Worm (Caenorhabditis elegans) whole organism, L1 larva: ENCODE results near the gene asd-1.

ENCODE experiments used
- C04F5.9 ChIP-seq: sonication (generic microtip); optimal IDR thresholded peaks from 2 replicates; lab custom pipeline; 2016; ENCODE audit warnings: missing genetic modification characterization, missing compliant biosample characterization
- F16B12.6 ChIP-seq: fragments of 150-350 bp; optimal IDR thresholded peaks from 2 replicates; lab custom pipeline; 2014; ENCODE audit warnings: missing biosample characterization, missing genetic modification characterization
- Y116A8C.19 ChIP-seq: sonication (generic microtip); optimal IDR thresholded peaks from 2 replicates; lab custom pipeline; 2016; ENCODE audit warnings: missing compliant biosample characterization, missing genetic modification characterization, borderline replicate concordance
- aha-1 ChIP-seq: fragments of 150-350 bp; optimal IDR thresholded peaks from 2 replicates; lab custom pipeline; 2014; ENCODE audit warnings: missing biosample characterization, missing genetic modification characterization
- alr-1 ChIP-seq: fragments of 200-800 bp; sonication (Bioruptor generic); optimal IDR thresholded peaks from 2 replicates; lab custom pipeline; 2018; ENCODE audit warnings: borderline replicate concordance, mild to moderate bottlenecking, missing genetic modification characterization, missing compliant biosample characterization
- ama-1 ChIP-seq: fragments of 150-350 bp; optimal IDR thresholded peaks from 2 replicates; lab custom pipeline; 2014
- ceh-63 ChIP-seq: fragments of 200-800 bp; sonication (Bioruptor generic); optimal IDR thresholded peaks from 2 replicates; lab custom pipeline; 2018; ENCODE audit warnings: mild to moderate bottlenecking, missing genetic modification characterization, missing compliant biosample characterization
- ceh-8 ChIP-seq: fragments of 200-800 bp; sonication (Bioruptor generic); optimal IDR thresholded peaks from 2 replicates; lab custom pipeline; 2018; ENCODE audit warnings: mild to moderate bottlenecking, missing genetic modification characterization, moderate library complexity, missing compliant biosample characterization
- ceh-82 ChIP-seq, 3 experiments: fragments of 150-350 bp in 1 of 3; sonication (generic microtip) in 2 of 3; optimal IDR thresholded peaks; 2 replicates each; lab custom pipeline; 2014 to 2017; ENCODE audit warnings: missing biosample characterization in 3 of 3, missing genetic modification characterization in 3 of 3
- dpl-1 ChIP-seq, 3 experiments: fragments of 150-350 bp in 2 of 3; sonication (generic microtip) in 1 of 3; optimal IDR thresholded peaks; 2 replicates each; lab custom pipeline; 2014 to 2017; ENCODE audit warnings: missing biosample characterization in 3 of 3, missing genetic modification characterization in 3 of 3, missing genetic modification reagents in 3 of 3
- dsc-1 ChIP-seq: sonication (generic microtip); optimal IDR thresholded peaks from 2 replicates; lab custom pipeline; 2016; ENCODE audit warnings: mild to moderate bottlenecking, missing genetic modification characterization, missing compliant biosample characterization
- efl-3 ChIP-seq: fragments of 200-800 bp; sonication (Bioruptor generic); optimal IDR thresholded peaks from 2 replicates; lab custom pipeline; 2018; ENCODE audit warnings: mild to moderate bottlenecking, missing genetic modification characterization, missing compliant biosample characterization
- elt-2 ChIP-seq: sonication (generic microtip); optimal IDR thresholded peaks from 2 replicates; lab custom pipeline; 2016; ENCODE audit warnings: missing genetic modification characterization, mild to moderate bottlenecking, inconsistent platforms, missing compliant biosample characterization, missing genetic modification reagents
- elt-3 ChIP-seq, 6 experiments: fragments of 150-350 bp in 1 of 6; sonication (generic microtip); optimal IDR thresholded peaks; 2 replicates each; lab custom pipeline; 2017 to 2018; ENCODE audit warnings: missing biosample characterization in 6 of 6, missing genetic modification characterization in 6 of 6, inconsistent platforms in 1 of 6
- fkh-10 ChIP-seq: sonication (generic microtip); optimal IDR thresholded peaks from 2 replicates; lab custom pipeline; 2017; ENCODE audit warnings: missing biosample characterization, missing genetic modification reagents, missing genetic modification characterization
- fkh-4 ChIP-seq: sonication (generic microtip); optimal IDR thresholded peaks from 2 replicates; lab custom pipeline; 2016; ENCODE audit warnings: missing compliant biosample characterization, missing genetic modification characterization, borderline replicate concordance
- grh-1 ChIP-seq: fragments of 200-800 bp; sonication (Bioruptor generic); IDR thresholded peaks from 2 replicates; pipeline ENCODE4 v1.3.6; 2022; ENCODE audit warnings: missing genetic modification reagents, missing genetic modification characterization, missing compliant biosample characterization
- hlh-17 ChIP-seq: fragments of 200-800 bp; sonication (Bioruptor generic); optimal IDR thresholded peaks from 2 replicates; lab custom pipeline; 2018; ENCODE audit warnings: missing genetic modification characterization, mild to moderate bottlenecking, missing compliant biosample characterization, moderate library complexity, borderline replicate concordance
- hpl-2 ChIP-seq: fragments of 150-350 bp; optimal IDR thresholded peaks from 2 replicates; lab custom pipeline; 2014; ENCODE audit warnings: missing biosample characterization, missing genetic modification reagents, missing genetic modification characterization
- irx-1 ChIP-seq: sonication (generic microtip); optimal IDR thresholded peaks from 2 replicates; lab custom pipeline; 2016; ENCODE audit warnings: missing genetic modification characterization, missing compliant biosample characterization
- jun-1 ChIP-seq: fragments of 150-350 bp; optimal IDR thresholded peaks from 2 replicates; lab custom pipeline; 2014; ENCODE audit warnings: missing biosample characterization, missing genetic modification reagents, missing genetic modification characterization
- lin-14 ChIP-seq: fragments of 200-800 bp; sonication (Bioruptor generic); optimal IDR thresholded peaks from 2 replicates; lab custom pipeline; 2018; ENCODE audit warnings: mild to moderate bottlenecking, missing genetic modification characterization, moderate library complexity, missing compliant biosample characterization
- lin-15B ChIP-seq: fragments of 150-350 bp; sonication (generic microtip); optimal IDR thresholded peaks from 3 replicates; lab custom pipeline; 2014; ENCODE audit warnings: missing biosample characterization, missing genetic modification characterization
- lin-39 ChIP-seq: fragments of 150-350 bp; optimal IDR thresholded peaks from 2 replicates; lab custom pipeline; 2014; ENCODE audit warnings: missing biosample characterization, missing genetic modification reagents, missing genetic modification characterization
- lir-3 ChIP-seq: sonication (generic microtip); optimal IDR thresholded peaks from 2 replicates; lab custom pipeline; 2016; ENCODE audit warnings: mild to moderate bottlenecking, missing genetic modification characterization, moderate library complexity, missing compliant biosample characterization; ENCODE audit not compliant: poor library complexity
- lsy-2 ChIP-seq, 2 experiments: fragments of 150-350 bp; optimal IDR thresholded peaks; 2 replicates each; lab custom pipeline; 2014; ENCODE audit warnings: missing biosample characterization in 2 of 2, missing genetic modification characterization in 2 of 2
- mdl-1 ChIP-seq, 2 experiments: fragments of 150-350 bp; optimal IDR thresholded peaks; 2 replicates each; lab custom pipeline; 2014 to 2017; ENCODE audit warnings: missing biosample characterization in 2 of 2, missing genetic modification characterization in 2 of 2, inconsistent platforms in 1 of 2
- mef-2 ChIP-seq: fragments of 150-350 bp; optimal IDR thresholded peaks from 2 replicates; lab custom pipeline; 2014; ENCODE audit warnings: missing biosample characterization, missing genetic modification characterization
- nhr-11 ChIP-seq: fragments of 150-350 bp; optimal IDR thresholded peaks from 2 replicates; lab custom pipeline; 2014; ENCODE audit warnings: missing biosample characterization, missing genetic modification characterization
- nhr-12 ChIP-seq: sonication (generic microtip); optimal IDR thresholded peaks from 2 replicates; lab custom pipeline; 2017; ENCODE audit warnings: missing biosample characterization, missing genetic modification characterization
- nhr-20 ChIP-seq: sonication (generic microtip); optimal IDR thresholded peaks from 2 replicates; lab custom pipeline; 2016; ENCODE audit warnings: mild to moderate bottlenecking, missing genetic modification characterization, missing compliant biosample characterization
- nhr-237 ChIP-seq: fragments of 150-350 bp; optimal IDR thresholded peaks from 2 replicates; lab custom pipeline; 2014; ENCODE audit warnings: missing biosample characterization, missing genetic modification characterization
- nhr-28 ChIP-seq: fragments of 150-350 bp; optimal IDR thresholded peaks from 2 replicates; lab custom pipeline; 2014; ENCODE audit warnings: missing biosample characterization, missing genetic modification characterization
- nhr-47 ChIP-seq: sonication (generic microtip); optimal IDR thresholded peaks from 2 replicates; lab custom pipeline; 2016; ENCODE audit warnings: mild to moderate bottlenecking, missing genetic modification characterization, moderate library complexity, missing compliant biosample characterization
- nhr-71 ChIP-seq: sonication (generic microtip); optimal IDR thresholded peaks from 2 replicates; lab custom pipeline; 2016; ENCODE audit warnings: mild to moderate bottlenecking, missing genetic modification characterization, moderate library complexity, missing compliant biosample characterization
- nhr-76 ChIP-seq: sonication (generic microtip); optimal IDR thresholded peaks from 2 replicates; lab custom pipeline; 2017; ENCODE audit warnings: missing biosample characterization, missing genetic modification characterization
- nhr-77 ChIP-seq: fragments of 150-350 bp; optimal IDR thresholded peaks from 2 replicates; lab custom pipeline; 2014; ENCODE audit warnings: missing biosample characterization, missing genetic modification characterization
- nhr-84 ChIP-seq: sonication (generic microtip); optimal IDR thresholded peaks from 2 replicates; lab custom pipeline; 2017; ENCODE audit warnings: missing biosample characterization, missing genetic modification characterization
- nhr-85 ChIP-seq: sonication (generic microtip); peaks from one replicate; lab custom pipeline; 2016; ENCODE audit warnings: missing genetic modification characterization, inconsistent platforms, missing compliant biosample characterization
- pag-3 ChIP-seq: sonication (generic microtip); optimal IDR thresholded peaks from 2 replicates; lab custom pipeline; 2017; ENCODE audit warnings: missing genetic modification characterization, mild to moderate bottlenecking, missing compliant biosample characterization, antibody characterized with exemption, borderline replicate concordance; ENCODE audit not compliant: insufficient read depth
- pax-3 ChIP-seq: fragments of 200-800 bp; sonication (Bioruptor generic); optimal IDR thresholded peaks from 2 replicates; lab custom pipeline; 2018; ENCODE audit warnings: mild to moderate bottlenecking, missing genetic modification characterization, moderate library complexity, missing compliant biosample characterization
- rnt-1 ChIP-seq: sonication (generic microtip); optimal IDR thresholded peaks from 2 replicates; lab custom pipeline; 2016; ENCODE audit warnings: mild to moderate bottlenecking, missing genetic modification characterization, moderate library complexity, missing compliant biosample characterization
- skn-1 ChIP-seq: fragments of 150-350 bp; optimal IDR thresholded peaks from 2 replicates; lab custom pipeline; 2014; ENCODE audit warnings: missing biosample characterization, missing genetic modification characterization
- snpc-4 ChIP-seq: fragments of 150-350 bp; optimal IDR thresholded peaks from 2 replicates; lab custom pipeline; 2014; ENCODE audit warnings: missing biosample characterization, missing genetic modification characterization
- snu-23 ChIP-seq: sonication (generic microtip); optimal IDR thresholded peaks from 2 replicates; lab custom pipeline; 2016; ENCODE audit warnings: missing genetic modification characterization, missing compliant biosample characterization
- sox-4 ChIP-seq: sonication (generic microtip); optimal IDR thresholded peaks from 2 replicates; lab custom pipeline; 2016; ENCODE audit warnings: missing genetic modification characterization, missing compliant biosample characterization
- sptf-1 ChIP-seq: fragments of 150-350 bp; optimal IDR thresholded peaks from 2 replicates; lab custom pipeline; 2014; ENCODE audit warnings: missing biosample characterization, missing genetic modification characterization
- sup-37 ChIP-seq: fragments of 200-800 bp; sonication (Bioruptor generic); optimal IDR thresholded peaks from 2 replicates; lab custom pipeline; 2018; ENCODE audit warnings: mild to moderate bottlenecking, missing genetic modification characterization, missing compliant biosample characterization
- tlp-1 ChIP-seq: fragments of 150-350 bp; optimal IDR thresholded peaks from 2 replicates; lab custom pipeline; 2014; ENCODE audit warnings: missing biosample characterization, missing genetic modification characterization
- unc-30 ChIP-seq: sonication (generic microtip); optimal IDR thresholded peaks from 2 replicates; lab custom pipeline; 2017; ENCODE audit warnings: missing biosample characterization, missing genetic modification characterization
- unc-86 ChIP-seq: sonication (generic microtip); optimal IDR thresholded peaks from 2 replicates; lab custom pipeline; 2016; ENCODE audit warnings: missing genetic modification characterization, missing compliant biosample characterization
- xbp-1 ChIP-seq: sonication (generic microtip); optimal IDR thresholded peaks from 2 replicates; lab custom pipeline; 2016; ENCODE audit warnings: missing genetic modification characterization, missing compliant biosample characterization
- zip-4 ChIP-seq: fragments of 200-800 bp; sonication (Bioruptor generic); optimal IDR thresholded peaks from 2 replicates; lab custom pipeline; 2018; ENCODE audit warnings: mild to moderate bottlenecking, missing genetic modification characterization, moderate library complexity, missing compliant biosample characterization

asd-1 gene

ce11 chrIII:4191091-4191638, 5.9 kb upstream of the asd-1 start, which contains the start of gene dnj-16:
Gene dnj-16 (plus strand): TSS chrIII:4191141.
- TF ChIP-seq lin-14 (GFP tag; lab: Kevin White, UChicago) = peak; percentile 66
- no peak for TF ChIP-seq grh-1 (GFP tag; lab: Robert Waterston, UW)
- no peak for TF ChIP-seq nhr-12
- TF ChIP-seq lir-3 (tag; lab: Kevin White, UChicago) = no peak
- no peak for TF ChIP-seq sup-37 (GFP tag; lab: Kevin White, UChicago)
- TF ChIP-seq nhr-11 = no peak
- no peak for TF ChIP-seq elt-3 (tag; optimal IDR thresholded peaks at IDR 0.05; lab: Kevin White, UChicago)
- TF ChIP-seq pag-3 (tag; lab: Kevin White, UChicago) = no peak
- TF ChIP-seq C04F5.9 (tag; lab: Kevin White, UChicago) = no peak
- no peak for TF ChIP-seq sox-4
- no peak for TF ChIP-seq dsc-1 (tag; lab: Kevin White, UChicago)
- TF ChIP-seq alr-1 = no peak
- no peak for TF ChIP-seq unc-86 (tag; lab: Kevin White, UChicago)
- no peak for TF ChIP-seq efl-3 (GFP tag; lab: Kevin White, UChicago)
- TF ChIP-seq nhr-71 = peak; percentile 31
- TF ChIP-seq nhr-47 (tag; lab: Kevin White, UChicago) = peak; percentile 8
- no peak for TF ChIP-seq ceh-63 (GFP tag; lab: Kevin White, UChicago)
- no peak for TF ChIP-seq nhr-28 (tag; lab: Kevin White, UChicago)
- peak; percentile 6 for TF ChIP-seq lin-15B (tag; lab: Kevin White, UChicago)
- no peak for TF ChIP-seq nhr-84
- no peak for TF ChIP-seq xbp-1 (tag; lab: Kevin White, UChicago)
- TF ChIP-seq lsy-2 (tag; optimal IDR thresholded peaks at IDR 0.05; lab: Kevin White, UChicago) = peak; percentile 14 to 62
- TF ChIP-seq aha-1 (tag; lab: Kevin White, UChicago) = no peak
- TF ChIP-seq fkh-10 (GFP tag; lab: Kevin White, UChicago) = no peak
- TF ChIP-seq ama-1 (lab: Kevin White, UChicago) = no peak
- no peak for TF ChIP-seq elt-2 (tag; lab: Kevin White, UChicago)
- no peak for TF ChIP-seq pax-3 (tag; lab: Kevin White, UChicago)
- TF ChIP-seq skn-1 (tag; lab: Kevin White, UChicago) = peak; percentile 29
- peak; percentile 43 for TF ChIP-seq hpl-2
- no peak for TF ChIP-seq snpc-4 (tag; lab: Kevin White, UChicago)
- TF ChIP-seq mef-2 (tag; lab: Kevin White, UChicago) = no peak
- no peak for TF ChIP-seq hlh-17 (GFP tag; lab: Kevin White, UChicago)
- TF ChIP-seq F16B12.6 = no peak
- no peak for TF ChIP-seq irx-1 (tag; lab: Kevin White, UChicago)
- TF ChIP-seq lin-39 = no peak
- TF ChIP-seq mdl-1 (tag; optimal IDR thresholded peaks at IDR 0.05; lab: Kevin White, UChicago) = no peak
- no peak for TF ChIP-seq nhr-77 (tag; lab: Kevin White, UChicago)
- peak; percentile 18 for TF ChIP-seq jun-1 (tag; lab: Kevin White, UChicago)
- peak; percentile 19 for TF ChIP-seq ceh-8
- peak; percentile 24 for TF ChIP-seq rnt-1 (tag; lab: Kevin White, UChicago)
- TF ChIP-seq Y116A8C.19 (tag; lab: Kevin White, UChicago) = no peak
- TF ChIP-seq nhr-85 (tag; lab: Kevin White, UChicago) = peak; percentile 19
- no peak for TF ChIP-seq nhr-76 (tag; lab: Kevin White, UChicago)
- no peak for TF ChIP-seq sptf-1 (tag; lab: Kevin White, UChicago)
- TF ChIP-seq unc-30 (tag; lab: Kevin White, UChicago) = no peak
- peak; percentile 12 to 73 (median 14) for TF ChIP-seq ceh-82 (tag; optimal IDR thresholded peaks at IDR 0.05; lab: Kevin White, UChicago)
- peak; percentile 17 for TF ChIP-seq snu-23
- TF ChIP-seq nhr-237 (tag; lab: Kevin White, UChicago) = peak; percentile 25
- TF ChIP-seq nhr-20 (tag; lab: Kevin White, UChicago) = no peak
- no peak for TF ChIP-seq fkh-4 (tag; lab: Kevin White, UChicago)
- no peak for TF ChIP-seq tlp-1 (tag; lab: Kevin White, UChicago)
- peak; percentile 34 for TF ChIP-seq zip-4 (GFP tag; lab: Kevin White, UChicago)
- TF ChIP-seq dpl-1 (GFP tag; optimal IDR thresholded peaks at IDR 0.05; lab: Kevin White, UChicago) = peak in 1 of 3 experiments; percentile 20
